Worm (Caenorhabditis elegans): ENCODE results near the gene glc-4.

The glc-4 gene

ce11 chrII:7151969-7152631 lies 22.6 kb downstream of the glc-4 start, which contains the start of gene fust-1 (continued):
- TF ChIP-seq B0336.3 (GFP tag; IDR thresholded peaks at IDR 0.05) (peak; percentile 96), mcd-1 (GFP tag; IDR thresholded peaks at IDR 0.05) (peak; percentile 97), F33H1.4 (GFP tag; IDR thresholded peaks at IDR 0.05) (peak; percentile 82), ccch-3 (GFP tag; optimal IDR thresholded peaks at IDR 0.05) (no peak), somi-1 (GFP tag; optimal IDR thresholded peaks at IDR 0.05) (peak; percentile 80), nfya-2 (GFP tag; IDR thresholded peaks at IDR 0.05) (no peak), aptf-2 (GFP tag; conservative IDR thresholded peaks at IDR 0.05) (no peak), hrde-1 (tag; optimal IDR thresholded peaks at IDR 0.05; ENCODE audit: borderline replicate concordance) (peak; percentile 74), gei-17 (GFP tag; optimal IDR thresholded peaks at IDR 0.05) (peak; percentile 79), egl-44 (GFP tag; IDR thresholded peaks at IDR 0.05) (peak; percentile 75; the same call in 1 of the 2 replicates), madf-8 (GFP tag; conservative IDR thresholded peaks at IDR 0.05) (peak; percentile 86), let-526 (GFP tag; IDR thresholded peaks at IDR 0.05) (peak; percentile 80; the same call in 1 of the 2 replicates), sptf-2 (GFP tag; optimal IDR thresholded peaks at IDR 0.05) (no peak), ztf-28 (GFP tag; IDR thresholded peaks at IDR 0.05) (no peak), F52B5.7 (tag; optimal IDR thresholded peaks at IDR 0.05) (peak; percentile 17), lsy-27 (tag; optimal IDR thresholded peaks at IDR 0.05; ENCODE audit: borderline replicate concordance, insufficient read depth) (no peak), ceh-100 (GFP tag; IDR thresholded peaks at IDR 0.05) (peak; percentile 88), ama-1 (optimal IDR thresholded peaks at IDR 0.05) (no peak), ama-1 (GFP tag; optimal IDR thresholded peaks at IDR 0.05) (peak in 1 of 2 experiments; percentile 15), mxl-1 (tag; optimal IDR thresholded peaks at IDR 0.05) (no peak), lin-40 (tag; optimal IDR thresholded peaks at IDR 0.05) (peak; percentile 97), sdz-38 (tag; optimal IDR thresholded peaks at IDR 0.05) (no peak), Y53F4B.3 (GFP tag; IDR thresholded peaks at IDR 0.05) (no peak), B0261.1 (tag; optimal IDR thresholded peaks at IDR 0.05) (peak; percentile 27), tbp1 (GFP tag; optimal IDR thresholded peaks at IDR 0.05) (peak; percentile 75), nfya-1 (tag; optimal IDR thresholded peaks at IDR 0.05; ENCODE audit: borderline replicate concordance, insufficient read depth) (no peak), lin-26 (GFP tag; IDR thresholded peaks at IDR 0.05) (peak; percentile 44; the same call in 1 of the 2 replicates), zim-3 (tag; optimal IDR thresholded peaks at IDR 0.05) (no peak), let-607 (tag; optimal IDR thresholded peaks at IDR 0.05) (peak; percentile 54 to 78), F10E7.11 (tag; optimal IDR thresholded peaks at IDR 0.05) (no peak), akir-1 (GFP tag; optimal IDR thresholded peaks at IDR 0.05) (no peak), K11D2.4 (GFP tag; IDR thresholded peaks at IDR 0.05) (peak; percentile 97), dpff-1 (tag; optimal IDR thresholded peaks at IDR 0.05) (no peak), cebp-2 (GFP tag; IDR thresholded peaks at IDR 0.05) (0 out of 2 replicates have a peak, but pooled peaks have one; percentile 60), ceh-91 (GFP tag; IDR thresholded peaks at IDR 0.05) (peak; percentile 88), B0019.2 (GFP tag; conservative IDR thresholded peaks at IDR 0.05) (peak; percentile 69), mel-28 (tag; optimal IDR thresholded peaks at IDR 0.05; ENCODE audit: borderline replicate concordance) (no peak), attf-5 (GFP tag; optimal IDR thresholded peaks at IDR 0.05) (peak; percentile 99), nhr-27 (tag; optimal IDR thresholded peaks at IDR 0.05) (no peak), ceh-27 (GFP tag; optimal IDR thresholded peaks at IDR 0.05) (peak; percentile 90), nfyb-1 (GFP tag; IDR thresholded peaks at IDR 0.05) (peak; percentile 96), F22D6.2 (tag; optimal IDR thresholded peaks at IDR 0.05) (peak; percentile 77), lir-1 (GFP tag; conservative IDR thresholded peaks at IDR 0.05) (peak; percentile 88), ets-4 (GFP tag; optimal IDR thresholded peaks at IDR 0.05) (peak; percentile 48), him-1 (tag; optimal IDR thresholded peaks at IDR 0.05) (peak; percentile 75), sea-2 (GFP tag; IDR thresholded peaks at IDR 0.05) (no peak), madf-6 (GFP tag; IDR thresholded peaks at IDR 0.05) (peak; percentile 95), tlf-1 (GFP tag; optimal IDR thresholded peaks at IDR 0.05) (peak; percentile 95)

Measured in whole organism, young adult.